Fruit fly (Drosophila melanogaster): Measurements from ENCODE around the gene CG13051.

- no peak for TF ChIP-seq CG8478 (optimal IDR thresholded peaks at IDR 0.05)
- TF ChIP-seq CTCF (optimal IDR thresholded peaks at IDR 0.05) = no peak
These were observed 5.3 kb downstream of the CG13051 start, which contains the start of gene CG13053 for dm6 chr3L:16259552-16259951.

Measured in S2 (cell line).